Worm (Caenorhabditis elegans) whole organism, L2 larva: ENCODE results near the gene str-18.

Experiments used
- C34F6.9 ChIP-seq: fragments of 150-350 bp; optimal IDR thresholded peaks from 2 replicates; lab custom pipeline; 2014; ENCODE audit warnings: missing biosample characterization, missing genetic modification characterization
- F13H6.1 ChIP-seq: sonication (generic microtip); optimal IDR thresholded peaks from 2 replicates; lab custom pipeline; 2016; ENCODE audit warnings: missing genetic modification characterization, missing compliant biosample characterization
- Y55F3AM.14 ChIP-seq: fragments of 200-800 bp; sonication (Bioruptor generic); optimal IDR thresholded peaks from 2 replicates; lab custom pipeline; 2018; ENCODE audit warnings: mild to moderate bottlenecking, missing genetic modification characterization, missing compliant biosample characterization
- aly-2 ChIP-seq: fragments of 150-350 bp; optimal IDR thresholded peaks from 2 replicates; lab custom pipeline; 2014; ENCODE audit warnings: missing biosample characterization, missing genetic modification characterization
- ama-1 ChIP-seq: fragments of 150-350 bp; optimal IDR thresholded peaks from 2 replicates; lab custom pipeline; 2018; ENCODE audit warnings: inconsistent platforms
- gmeb-1 ChIP-seq: fragments of 150-350 bp; optimal IDR thresholded peaks from 2 replicates; lab custom pipeline; 2014; ENCODE audit warnings: missing biosample characterization, missing genetic modification characterization
- lin-13 ChIP-seq: fragments of 150-350 bp; optimal IDR thresholded peaks from 2 replicates; lab custom pipeline; 2014; ENCODE audit warnings: missing biosample characterization, missing genetic modification reagents, missing genetic modification characterization
- lsy-2 ChIP-seq, 2 experiments: fragments of 150-350 bp in 1 of 2; sonication (generic microtip) in 1 of 2; optimal IDR thresholded peaks; 2 replicates each; lab custom pipeline; 2014 to 2017; ENCODE audit warnings: missing biosample characterization in 2 of 2, missing genetic modification characterization in 2 of 2
- nhr-129 ChIP-seq: fragments of 150-350 bp; optimal IDR thresholded peaks from 2 replicates; lab custom pipeline; 2014; ENCODE audit warnings: missing biosample characterization, missing genetic modification characterization
- nhr-23 ChIP-seq: fragments of 150-350 bp; optimal IDR thresholded peaks from 2 replicates; lab custom pipeline; 2014; ENCODE audit warnings: missing biosample characterization, missing genetic modification reagents, missing genetic modification characterization
- nhr-237 ChIP-seq: fragments of 150-350 bp; optimal IDR thresholded peaks from 2 replicates; lab custom pipeline; 2014; ENCODE audit warnings: missing biosample characterization, missing genetic modification characterization
- nhr-77 ChIP-seq: fragments of 150-350 bp; optimal IDR thresholded peaks from 2 replicates; lab custom pipeline; 2014; ENCODE audit warnings: missing biosample characterization, missing genetic modification characterization

Gene str-18

ce11 chrV:15693682-15694081, 48.1 kb downstream of the str-18 start, which contains the start of gene nhr-198:
Gene nhr-198 (plus strand): TSS chrV:15693994.
- TF ChIP-seq lin-13 (GFP tag; lab: Kevin White, UChicago) (no peak), F13H6.1 (tag; lab: Kevin White, UChicago) (no peak), nhr-237 (tag; lab: Kevin White, UChicago) (no peak), gmeb-1 (tag; lab: Kevin White, UChicago) (no peak), Y55F3AM.14 (GFP tag; lab: Kevin White, UChicago) (no peak), aly-2 (tag; lab: Kevin White, UChicago) (no peak), ama-1 (lab: Kevin White, UChicago) (no peak), nhr-77 (tag; lab: Kevin White, UChicago) (no peak), lsy-2 (tag; optimal IDR thresholded peaks at IDR 0.05; lab: Kevin White, UChicago) (no peak), nhr-129 (no peak), C34F6.9 (no peak), nhr-23 (tag; lab: Kevin White, UChicago) (no peak)
